Fruit fly (Drosophila melanogaster) whole organism, prepupa: ENCODE results near the gene RacGAP84C.

Experiments used
- Blimp-1 ChIP-seq: fragments of 200-800 bp; sonication (Bioruptor generic); optimal IDR thresholded peaks from 3 replicates; lab custom pipeline; 2017; ENCODE audit warnings: missing biosample characterization, missing genetic modification characterization, mild to moderate bottlenecking, moderate library complexity, missing genetic modification reagents
- CG11294 ChIP-seq: fragments of 200-800 bp; sonication (Bioruptor generic); IDR thresholded peaks from 2 replicates; pipeline ENCODE4 v1.3.6; 2022; ENCODE audit warnings: missing biosample characterization, missing genetic modification characterization
- CG11762 ChIP-seq: fragments of 200-800 bp; sonication (Bioruptor generic); optimal IDR thresholded peaks from 3 replicates; lab custom pipeline; 2016; ENCODE audit warnings: missing biosample characterization, missing genetic modification characterization; ENCODE audit not compliant: insufficient read depth
- CG11902 ChIP-seq: fragments of 200-800 bp; sonication (Bioruptor generic); optimal IDR thresholded peaks from 3 replicates; lab custom pipeline; 2016; ENCODE audit warnings: missing biosample characterization, missing genetic modification characterization
- CG3032 ChIP-seq: fragments of 200-800 bp; optimal IDR thresholded peaks from 2 replicates; lab custom pipeline; 2019; ENCODE audit warnings: missing biosample characterization, mild to moderate bottlenecking, missing genetic modification characterization, moderate library complexity
- CG31627 ChIP-seq: fragments of 200-800 bp; sonication (Bioruptor generic); optimal IDR thresholded peaks from 3 replicates; lab custom pipeline; 2016; ENCODE audit warnings: missing biosample characterization, missing genetic modification characterization
- CG32006 ChIP-seq: fragments of 200-800 bp; sonication (Bioruptor generic); optimal IDR thresholded peaks from 3 replicates; lab custom pipeline; 2017; ENCODE audit warnings: missing biosample characterization, mild to moderate bottlenecking, missing genetic modification characterization
- CG34406 ChIP-seq: fragments of 200-800 bp; sonication (Bioruptor generic); optimal IDR thresholded peaks from 3 replicates; lab custom pipeline; 2016; ENCODE audit warnings: missing biosample characterization, missing genetic modification characterization
- CG4318 ChIP-seq: fragments of 200-800 bp; sonication (Bioruptor generic); optimal IDR thresholded peaks from 3 replicates; lab custom pipeline; 2017; ENCODE audit warnings: missing biosample characterization, mild to moderate bottlenecking, missing genetic modification characterization
- CG6792 ChIP-seq: fragments of 200-800 bp; sonication (Bioruptor generic); optimal IDR thresholded peaks from 3 replicates; lab custom pipeline; 2016; ENCODE audit warnings: missing biosample characterization, missing genetic modification characterization
- CG6854 ChIP-seq: fragments of 200-800 bp; sonication (Bioruptor generic); optimal IDR thresholded peaks from 2 replicates; lab custom pipeline; 2017; ENCODE audit warnings: missing biosample characterization, mild to moderate bottlenecking, missing genetic modification characterization
- CG7368 ChIP-seq: fragments of 200-800 bp; sonication (Bioruptor generic); optimal IDR thresholded peaks from 3 replicates; lab custom pipeline; 2016; ENCODE audit warnings: missing biosample characterization, missing genetic modification characterization
- CG8119 ChIP-seq: fragments of 200-800 bp; sonication (Bioruptor generic); IDR thresholded peaks from 3 replicates; pipeline ENCODE4 v1.3.6; 2022; ENCODE audit warnings: missing biosample characterization, missing genetic modification characterization
- CG8319 ChIP-seq: fragments of 200-800 bp; sonication (Bioruptor generic); optimal IDR thresholded peaks from 3 replicates; lab custom pipeline; 2016; ENCODE audit warnings: missing biosample characterization, missing genetic modification characterization
- CG8632 ChIP-seq: fragments of 200-800 bp; sonication (Bioruptor generic); optimal IDR thresholded peaks from 3 replicates; lab custom pipeline; 2016; ENCODE audit warnings: missing biosample characterization, missing genetic modification characterization
- CG9139 ChIP-seq: fragments of 200-800 bp; sonication (Bioruptor generic); optimal IDR thresholded peaks from 3 replicates; lab custom pipeline; 2017; ENCODE audit warnings: missing biosample characterization, mild to moderate bottlenecking, missing genetic modification characterization
- Eip75B ChIP-seq: fragments of 200-800 bp; sonication (Bioruptor generic); optimal IDR thresholded peaks from 3 replicates; lab custom pipeline; 2016; ENCODE audit warnings: missing biosample characterization, missing genetic modification characterization
- Eip78C ChIP-seq: fragments of 200-800 bp; sonication (Bioruptor generic); peaks from one replicate; lab custom pipeline; 2016; ENCODE audit warnings: missing biosample characterization, missing genetic modification characterization
- Eip93F ChIP-seq: fragments of 200-800 bp; sonication (Bioruptor generic); optimal IDR thresholded peaks from 2 replicates; lab custom pipeline; 2016; ENCODE audit warnings: missing biosample characterization, mild to moderate bottlenecking, missing genetic modification characterization
- Ets21C ChIP-seq: fragments of 200-800 bp; sonication (Bioruptor generic); optimal IDR thresholded peaks from 3 replicates; lab custom pipeline; 2016; ENCODE audit warnings: missing biosample characterization, missing genetic modification characterization
- Ets96B ChIP-seq: fragments of 200-800 bp; optimal IDR thresholded peaks from 2 replicates; lab custom pipeline; 2019; ENCODE audit warnings: missing biosample characterization, mild to moderate bottlenecking, missing genetic modification characterization, moderate library complexity
- Gug ChIP-seq: fragments of 200-800 bp; sonication (Bioruptor generic); IDR thresholded peaks from 2 replicates; pipeline ENCODE4 v1.3.6; 2022; ENCODE audit warnings: missing biosample characterization, missing genetic modification characterization
- Hr38 ChIP-seq: sonication (Bioruptor generic); optimal IDR thresholded peaks from 2 replicates; lab custom pipeline; 2016; ENCODE audit warnings: missing biosample characterization, missing genetic modification characterization
- Hr39 ChIP-seq: fragments of 200-800 bp; sonication (Bioruptor generic); optimal IDR thresholded peaks from 2 replicates; lab custom pipeline; 2016; ENCODE audit warnings: missing biosample characterization, missing genetic modification characterization
- Hr4 ChIP-seq: fragments of 200-800 bp; sonication (Bioruptor generic); optimal IDR thresholded peaks from 3 replicates; lab custom pipeline; 2016; ENCODE audit warnings: missing biosample characterization, missing genetic modification characterization
- Met ChIP-seq: fragments of 200-800 bp; sonication (Bioruptor generic); optimal IDR thresholded peaks from 3 replicates; lab custom pipeline; 2016; ENCODE audit warnings: missing biosample characterization, missing genetic modification characterization
- Smox ChIP-seq: fragments of 200-800 bp; sonication (Bioruptor generic); optimal IDR thresholded peaks from 3 replicates; lab custom pipeline; 2016; ENCODE audit warnings: missing biosample characterization, missing genetic modification characterization
- Sox102F ChIP-seq: fragments of 200-800 bp; sonication (Bioruptor generic); optimal IDR thresholded peaks from 2 replicates; lab custom pipeline; 2016; ENCODE audit warnings: missing biosample characterization, mild to moderate bottlenecking, missing genetic modification characterization
- Sox14 ChIP-seq: fragments of 200-800 bp; sonication (Bioruptor generic); optimal IDR thresholded peaks from 3 replicates; lab custom pipeline; 2016; ENCODE audit warnings: missing biosample characterization, missing genetic modification characterization
- achi ChIP-seq: fragments of 200-800 bp; sonication (Bioruptor generic); optimal IDR thresholded peaks from 3 replicates; lab custom pipeline; 2016; ENCODE audit warnings: missing biosample characterization, missing genetic modification characterization
- dac ChIP-seq: fragments of 200-800 bp; sonication (Bioruptor generic); optimal IDR thresholded peaks from 2 replicates; lab custom pipeline; 2017; ENCODE audit warnings: missing biosample characterization, mild to moderate bottlenecking, missing genetic modification characterization
- eg ChIP-seq: fragments of 200-800 bp; sonication (Bioruptor generic); IDR thresholded peaks from 3 replicates; pipeline ENCODE4 v1.3.6; 2022; ENCODE audit warnings: missing biosample characterization, missing genetic modification characterization
- fd59A ChIP-seq: fragments of 200-800 bp; sonication (Bioruptor generic); optimal IDR thresholded peaks from 2 replicates; lab custom pipeline; 2017; ENCODE audit warnings: missing biosample characterization, mild to moderate bottlenecking, missing genetic modification characterization, missing genetic modification reagents
- fkh ChIP-seq: fragments of 200-800 bp; sonication (Bioruptor generic); optimal IDR thresholded peaks from 3 replicates; lab custom pipeline; 2017; ENCODE audit warnings: missing biosample characterization, mild to moderate bottlenecking, missing genetic modification characterization, moderate library complexity
- lz ChIP-seq: fragments of 200-800 bp; sonication (Bioruptor generic); optimal IDR thresholded peaks from 3 replicates; lab custom pipeline; 2016; ENCODE audit warnings: missing biosample characterization, missing genetic modification characterization
- net ChIP-seq: fragments of 200-800 bp; sonication (Bioruptor generic); optimal IDR thresholded peaks from 3 replicates; lab custom pipeline; 2016; ENCODE audit warnings: missing biosample characterization, missing genetic modification characterization
- salr ChIP-seq, 2 experiments: fragments of 200-800 bp; sonication (Bioruptor generic); optimal IDR thresholded peaks; 3 replicates each; lab custom pipeline; 2016 to 2018; ENCODE audit warnings: missing biosample characterization in 2 of 2, missing genetic modification characterization in 2 of 2, mild to moderate bottlenecking in 1 of 2
- ss ChIP-seq, 2 experiments: fragments of 200-800 bp; sonication (Bioruptor generic); optimal IDR thresholded peaks; 2 replicates in 1 of 2; 3 replicates in 1 of 2; lab custom pipeline; 2017 to 2018; ENCODE audit warnings: mild to moderate bottlenecking in 2 of 2, missing biosample characterization in 2 of 2, missing genetic modification characterization in 2 of 2, moderate library complexity in 1 of 2
- svp ChIP-seq: fragments of 200-800 bp; sonication (Bioruptor generic); peaks from one replicate; lab custom pipeline; 2016; ENCODE audit warnings: missing biosample characterization, missing genetic modification characterization
- topi ChIP-seq: fragments of 200-800 bp; sonication (Bioruptor generic); optimal IDR thresholded peaks from 3 replicates; lab custom pipeline; 2016; ENCODE audit warnings: missing biosample characterization, missing genetic modification characterization
- vri ChIP-seq: fragments of 200-800 bp; sonication (Bioruptor generic); optimal IDR thresholded peaks from 3 replicates; lab custom pipeline; 2016; ENCODE audit warnings: missing biosample characterization, mild to moderate bottlenecking, missing genetic modification characterization

Gene RacGAP84C

DNA sequence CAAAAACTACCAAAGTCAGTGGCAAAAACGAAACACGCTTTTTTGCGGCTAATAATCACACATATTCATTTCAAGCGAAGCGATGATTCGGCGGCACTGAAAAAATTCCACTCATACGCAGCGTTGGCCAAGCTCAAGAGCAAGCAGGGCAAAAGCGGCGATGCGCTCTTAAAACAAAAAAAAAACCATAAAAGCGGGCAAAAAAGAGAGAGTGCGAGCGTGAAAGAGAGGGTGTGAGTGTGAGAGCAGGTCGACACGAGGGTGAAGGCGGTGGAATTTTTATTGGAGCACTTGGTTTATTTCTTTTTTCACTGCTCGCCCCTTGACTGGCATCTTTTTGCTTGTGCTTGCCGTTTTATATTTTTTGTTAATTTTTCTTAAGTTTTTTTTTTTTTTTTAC lies 24.8 kb downstream of the RacGAP84C start:
- TF ChIP-seq ss (GFP tag; optimal IDR thresholded peaks at IDR 0.05; lab: Kevin White, UChicago) (peak in 1 of 2 experiments; percentile 48), Gug (GFP tag; lab: Robert Waterston, UW) (no peak), CG34406 (GFP tag; lab: Kevin White, UChicago) (peak; percentile 2), eg (GFP tag; lab: Robert Waterston, UW) (peak; percentile 56; the same call in 1 of the 3 replicates), net (GFP tag; lab: Kevin White, UChicago) (peak; percentile 32), Blimp-1 (GFP tag; lab: Kevin White, UChicago) (no peak), svp (GFP tag; lab: Kevin White, UChicago) (no peak), CG9139 (GFP tag; lab: Kevin White, UChicago) (peak; percentile 8), CG7368 (GFP tag; lab: Kevin White, UChicago) (no peak), CG3032 (tag; lab: Kevin White, UChicago) (no peak), dac (GFP tag; lab: Kevin White, UChicago) (peak; percentile 23), vri (GFP tag; lab: Kevin White, UChicago) (peak; percentile 5)

DNA sequence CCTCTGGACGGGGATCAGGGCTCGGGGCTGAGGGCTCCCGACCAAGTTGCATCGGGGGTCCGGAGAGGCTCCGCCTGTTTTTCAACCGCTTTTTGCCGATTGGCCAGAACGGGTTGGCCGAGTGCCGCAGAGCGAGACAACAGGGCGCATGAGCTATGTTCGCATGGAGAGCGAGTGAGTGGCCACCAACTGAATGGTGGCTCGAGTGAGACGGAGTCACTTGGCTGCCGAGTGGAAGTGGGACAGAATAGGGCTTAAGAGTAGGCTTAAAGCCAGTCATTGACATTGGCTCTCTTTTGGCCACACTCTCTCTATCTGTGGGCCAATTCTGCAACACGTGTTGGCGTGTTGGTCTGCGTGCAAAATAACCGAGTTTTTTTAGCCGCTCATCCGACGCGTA lies 27.3 kb downstream of the RacGAP84C start:
- TF ChIP-seq Eip78C (peak; percentile 9), CG32006 (GFP tag; lab: Kevin White, UChicago) (no peak)

DNA sequence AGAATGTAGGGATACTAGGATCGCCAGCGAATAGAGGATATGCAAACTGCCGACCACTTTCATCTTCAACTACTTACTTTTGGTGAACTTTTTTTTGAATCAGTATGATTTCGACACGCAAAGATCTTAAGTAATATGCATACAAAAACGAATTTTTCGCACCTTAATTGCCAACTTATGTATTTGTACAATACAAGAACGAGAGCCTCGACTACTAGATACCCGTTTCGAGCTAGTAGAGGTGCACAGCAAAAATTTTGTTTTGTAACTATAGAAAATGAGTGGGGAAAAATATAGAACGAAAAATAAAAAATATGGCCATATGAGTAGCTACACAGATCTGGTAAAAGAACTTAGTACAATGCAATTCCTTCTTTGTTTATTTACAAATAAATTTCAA lies 31.3 kb downstream of the RacGAP84C start, which contains the start of gene CG10029:
Gene CG10029, minus strand, starts transcription at position 101 of the 400 bp plus-strand sequence.
- no peak for TF ChIP-seq Eip78C
- TF ChIP-seq, all 60 proteins: peak for 0

DNA sequence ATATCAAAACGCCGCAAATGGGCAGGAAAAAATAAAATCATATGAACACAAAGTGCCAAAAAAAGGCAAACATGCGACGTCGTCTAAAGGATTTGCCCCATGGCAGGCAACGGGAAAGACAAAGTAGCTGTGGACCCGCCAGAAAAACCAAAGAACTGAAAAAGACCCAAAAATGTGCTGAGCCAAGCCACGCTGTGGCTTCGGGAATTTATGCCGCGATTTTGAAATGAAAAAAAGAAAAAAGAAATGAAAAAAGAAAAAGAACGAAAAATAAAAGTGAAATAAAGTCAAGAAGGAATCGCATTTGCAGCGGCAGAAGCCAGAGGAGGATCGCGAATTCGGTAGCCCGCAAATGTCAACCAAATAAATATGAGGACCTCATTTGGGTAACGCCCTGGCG lies 36.8 kb downstream of the RacGAP84C start:
- TF ChIP-seq vri (GFP tag; lab: Kevin White, UChicago), result peak; percentile 79
- TF ChIP-seq CG11902 (GFP tag; lab: Kevin White, UChicago), result no peak
- peak; percentile 8 for TF ChIP-seq Blimp-1 (GFP tag; lab: Kevin White, UChicago)
- TF ChIP-seq Smox (GFP tag; lab: Kevin White, UChicago), result no peak
- no peak for TF ChIP-seq CG3032 (tag; lab: Kevin White, UChicago)
- TF ChIP-seq Sox102F (GFP tag; lab: Kevin White, UChicago), result peak; percentile 35
- no peak for TF ChIP-seq CG11762 (GFP tag; lab: Kevin White, UChicago)
- peak; percentile 70 for TF ChIP-seq CG6854 (GFP tag; lab: Kevin White, UChicago)
- no peak for TF ChIP-seq Sox14 (GFP tag; lab: Kevin White, UChicago)
- no peak for TF ChIP-seq achi (GFP tag; lab: Kevin White, UChicago)

DNA sequence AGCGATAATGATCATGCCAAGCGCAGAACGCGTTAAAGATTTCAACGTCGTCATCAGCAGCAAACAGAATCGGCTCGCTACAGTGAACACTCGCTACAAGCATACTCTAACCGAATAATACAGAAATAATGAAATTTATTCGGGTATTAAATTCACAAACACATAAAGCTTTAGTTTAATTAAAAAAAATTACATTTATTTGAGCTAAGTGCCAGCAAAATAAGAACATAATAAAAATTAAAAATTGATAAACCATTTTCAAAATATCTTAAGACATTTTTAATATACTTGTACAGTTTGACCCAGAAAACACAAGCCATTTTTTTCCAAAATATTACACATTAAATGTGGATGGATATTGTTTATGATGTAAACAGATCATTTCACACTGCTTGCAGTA lies 40.4 kb downstream of the RacGAP84C start:
- no peak for TF ChIP-seq fkh (GFP tag; lab: Kevin White, UChicago)
- no peak for TF ChIP-seq Blimp-1 (GFP tag; lab: Kevin White, UChicago)
- peak; percentile 32 for TF ChIP-seq lz (GFP tag; lab: Kevin White, UChicago)
- TF ChIP-seq Eip75B, result no peak
- peak; percentile 58 for TF ChIP-seq CG32006 (GFP tag; lab: Kevin White, UChicago)
- TF ChIP-seq Ets21C, result no peak
- peak; percentile 23 for TF ChIP-seq CG11902 (GFP tag; lab: Kevin White, UChicago)
- peak; percentile 45 for TF ChIP-seq Hr39
- TF ChIP-seq CG3032 (tag; lab: Kevin White, UChicago), result no peak
- TF ChIP-seq Eip78C, result peak; percentile 86
- TF ChIP-seq Gug (GFP tag; lab: Robert Waterston, UW), result no peak
- no peak for TF ChIP-seq CG8119 (GFP tag; lab: Robert Waterston, UW)
- no peak for TF ChIP-seq Hr4 (GFP tag; lab: Kevin White, UChicago)
- TF ChIP-seq vri (GFP tag; lab: Kevin White, UChicago), result peak; percentile 21
- TF ChIP-seq salr (GFP tag; optimal IDR thresholded peaks at IDR 0.05; lab: Kevin White, UChicago), result peak in 1 of 2 experiments; percentile 25
- peak; percentile 64 for TF ChIP-seq Met
- no peak for TF ChIP-seq eg (GFP tag; lab: Robert Waterston, UW)
- TF ChIP-seq dac (GFP tag; lab: Kevin White, UChicago), result no peak
- no peak for TF ChIP-seq CG11294
- TF ChIP-seq CG7368 (GFP tag; lab: Kevin White, UChicago), result no peak
- TF ChIP-seq Eip93F, result no peak
- TF ChIP-seq CG6854 (GFP tag; lab: Kevin White, UChicago), result no peak
- TF ChIP-seq CG9139 (GFP tag; lab: Kevin White, UChicago), result no peak
- TF ChIP-seq Ets96B (tag; lab: Kevin White, UChicago), result peak; percentile 27
- TF ChIP-seq fd59A (GFP tag; lab: Kevin White, UChicago), result no peak
- no peak for TF ChIP-seq Hr38 (GFP tag; lab: Kevin White, UChicago)
- peak; percentile 83 for TF ChIP-seq svp (GFP tag; lab: Kevin White, UChicago)
- TF ChIP-seq CG31627 (GFP tag; lab: Kevin White, UChicago), result peak; percentile 31
- no peak for TF ChIP-seq CG8319 (GFP tag; lab: Kevin White, UChicago)
- TF ChIP-seq CG8632 (GFP tag; lab: Kevin White, UChicago), result no peak
- peak; percentile 45 for TF ChIP-seq topi
- TF ChIP-seq Smox (GFP tag; lab: Kevin White, UChicago), result peak; percentile 45
- peak; percentile 35 for TF ChIP-seq CG6792 (GFP tag; lab: Kevin White, UChicago)
- TF ChIP-seq CG4318, result peak; percentile 9
